Fruit fly (Drosophila melanogaster) whole organism, embryonic: ENCODE results near the gene Dsor1.

Experiments used
- Abd-B ChIP-seq: fragments of 200-800 bp; sonication (Bioruptor generic); optimal IDR thresholded peaks from 2 replicates; lab custom pipeline; 2018; ENCODE audit warnings: missing biosample characterization, mild to moderate bottlenecking, missing genetic modification characterization, moderate library complexity
- BEAF-32 ChIP-seq: fragments of 200-800 bp; sonication (Bioruptor generic); optimal IDR thresholded peaks from 3 replicates; lab custom pipeline; 2017; ENCODE audit warnings: missing biosample characterization, missing genetic modification characterization, mild to moderate bottlenecking, moderate library complexity, missing genetic modification reagents
- Blimp-1 ChIP-seq: fragments of 200-800 bp; sonication (Bioruptor generic); optimal IDR thresholded peaks from 3 replicates; lab custom pipeline; 2018; ENCODE audit warnings: missing biosample characterization, missing genetic modification characterization, mild to moderate bottlenecking, moderate library complexity, missing genetic modification reagents
- BtbVII ChIP-seq: fragments of 200-800 bp; sonication (Bioruptor generic); optimal IDR thresholded peaks from 3 replicates; lab custom pipeline; 2017; ENCODE audit warnings: missing biosample characterization, mild to moderate bottlenecking, missing genetic modification characterization
- CG10267 ChIP-seq: fragments of 200-800 bp; sonication (Bioruptor generic); optimal IDR thresholded peaks from 2 replicates; lab custom pipeline; 2018; ENCODE audit warnings: missing biosample characterization, mild to moderate bottlenecking, missing genetic modification characterization, moderate library complexity
- CG10321 ChIP-seq: fragments of 200-800 bp; sonication (Bioruptor generic); IDR thresholded peaks from 2 replicates; pipeline ENCODE4 v1.3.6; 2022; ENCODE audit warnings: missing biosample characterization, missing genetic modification characterization
- CG10431 ChIP-seq: fragments of 200-800 bp; sonication (Bioruptor generic); optimal IDR thresholded peaks from 3 replicates; lab custom pipeline; 2018; ENCODE audit warnings: missing biosample characterization, mild to moderate bottlenecking, missing genetic modification characterization
- CG11085 ChIP-seq: fragments of 200-800 bp; sonication (Bioruptor generic); IDR thresholded peaks from 2 replicates; pipeline ENCODE4 v1.3.6; 2022; ENCODE audit warnings: missing biosample characterization, missing genetic modification characterization
- CG11560 ChIP-seq: fragments of 200-800 bp; sonication (Bioruptor generic); IDR thresholded peaks from 3 replicates; pipeline ENCODE4 v1.3.6; 2022; ENCODE audit warnings: missing biosample characterization, missing genetic modification characterization
- CG12104 ChIP-seq: fragments of 200-800 bp; sonication (Bioruptor generic); optimal IDR thresholded peaks from 3 replicates; lab custom pipeline; 2016; ENCODE audit warnings: missing biosample characterization, missing genetic modification characterization
- CG12299 ChIP-seq: fragments of 200-800 bp; sonication (Bioruptor generic); optimal IDR thresholded peaks from 2 replicates; lab custom pipeline; 2018; ENCODE audit warnings: missing biosample characterization, mild to moderate bottlenecking, missing genetic modification characterization
- CG13894 ChIP-seq: fragments of 200-800 bp; sonication (Bioruptor generic); optimal IDR thresholded peaks from 3 replicates; lab custom pipeline; 2018; ENCODE audit warnings: missing biosample characterization, mild to moderate bottlenecking, missing genetic modification characterization, moderate library complexity
- CG15696 ChIP-seq: fragments of 200-800 bp; sonication (Bioruptor generic); optimal IDR thresholded peaks from 2 replicates; lab custom pipeline; 2019; ENCODE audit warnings: missing biosample characterization, mild to moderate bottlenecking, missing genetic modification characterization, moderate library complexity
- CG17186 ChIP-seq: fragments of 200-800 bp; sonication (Bioruptor generic); optimal IDR thresholded peaks from 3 replicates; lab custom pipeline; 2017; ENCODE audit warnings: missing biosample characterization, missing genetic modification reagents, missing genetic modification characterization
- CG17359 ChIP-seq: fragments of 200-800 bp; sonication (Bioruptor generic); optimal IDR thresholded peaks from 3 replicates; lab custom pipeline; 2018; ENCODE audit warnings: missing biosample characterization, mild to moderate bottlenecking, missing genetic modification characterization, moderate library complexity
- CG17361 ChIP-seq: fragments of 200-800 bp; sonication (Bioruptor generic); IDR thresholded peaks from 3 replicates; pipeline ENCODE4 v1.3.6; 2022; ENCODE audit warnings: missing biosample characterization, missing genetic modification characterization
- CG18619 ChIP-seq: fragments of 200-800 bp; sonication (Bioruptor generic); optimal IDR thresholded peaks from 3 replicates; lab custom pipeline; 2017; ENCODE audit warnings: missing biosample characterization, mild to moderate bottlenecking, missing genetic modification characterization
- CG31224 ChIP-seq: fragments of 200-800 bp; sonication (Bioruptor generic); IDR thresholded peaks from 2 replicates; pipeline ENCODE4 v1.3.6; 2022; ENCODE audit warnings: missing biosample characterization, missing genetic modification characterization
- CG3995 ChIP-seq: fragments of 200-800 bp; sonication (Bioruptor generic); optimal IDR thresholded peaks from 3 replicates; lab custom pipeline; 2016; ENCODE audit warnings: missing biosample characterization, missing genetic modification characterization
- CG4424 ChIP-seq: fragments of 200-800 bp; sonication (Bioruptor generic); optimal IDR thresholded peaks from 3 replicates; lab custom pipeline; 2016; ENCODE audit warnings: missing biosample characterization, missing genetic modification characterization
- CG4854 ChIP-seq: fragments of 200-800 bp; sonication (Bioruptor generic); optimal IDR thresholded peaks from 2 replicates; lab custom pipeline; 2016; ENCODE audit warnings: missing biosample characterization, missing genetic modification characterization, inconsistent platforms
- CG5245 ChIP-seq: fragments of 200-800 bp; sonication (Bioruptor generic); optimal IDR thresholded peaks from 3 replicates; lab custom pipeline; 2016; ENCODE audit warnings: missing biosample characterization, missing genetic modification characterization
- CG7839 ChIP-seq: fragments of 200-800 bp; sonication (Bioruptor generic); optimal IDR thresholded peaks from 3 replicates; lab custom pipeline; 2018; ENCODE audit warnings: missing biosample characterization, mild to moderate bottlenecking, missing genetic modification characterization, moderate library complexity
- CG7963 ChIP-seq: fragments of 200-800 bp; sonication (Bioruptor generic); IDR thresholded peaks from 3 replicates; pipeline ENCODE4 v1.3.6; 2022; ENCODE audit warnings: missing biosample characterization, missing genetic modification characterization; ENCODE audit not compliant: partially characterized antibody
- CkIIα-i1 ChIP-seq: fragments of 200-800 bp; sonication (Bioruptor generic); IDR thresholded peaks from 2 replicates; pipeline ENCODE4 v1.3.6; 2022; ENCODE audit warnings: missing biosample characterization, missing genetic modification characterization
- D ChIP-seq, 2 experiments: fragments of 200-800 bp in 1 of 2; fragments of >200 bp in 1 of 2; sonication (Bioruptor generic) in 1 of 2; optimal IDR thresholded peaks; 2 replicates in 1 of 2; 3 replicates in 1 of 2; lab custom pipeline; 2017; ENCODE audit warnings: mild to moderate bottlenecking in 1 of 2, missing biosample characterization in 1 of 2, missing genetic modification characterization in 1 of 2, missing genetic modification reagents in 1 of 2
- Elba2 ChIP-seq: fragments of 200-800 bp; sonication (Bioruptor generic); optimal IDR thresholded peaks from 3 replicates; lab custom pipeline; 2016; ENCODE audit warnings: missing biosample characterization, missing genetic modification characterization
- HLH4C ChIP-seq: fragments of 200-800 bp; sonication (Bioruptor generic); IDR thresholded peaks from 3 replicates; pipeline ENCODE4 v1.3.6; 2022; ENCODE audit warnings: missing biosample characterization, missing genetic modification characterization; ENCODE audit not compliant: partially characterized antibody
- Hand ChIP-seq: fragments of 200-800 bp; sonication (Bioruptor generic); optimal IDR thresholded peaks from 2 replicates; lab custom pipeline; 2017; ENCODE audit warnings: mild to moderate bottlenecking, missing biosample characterization, missing genetic modification reagents, missing genetic modification characterization
- Hr51 ChIP-seq, 2 experiments: fragments of 200-800 bp; sonication (Bioruptor generic); optimal IDR thresholded peaks; 2 replicates in 1 of 2; 3 replicates in 1 of 2; lab custom pipeline; 2016 to 2018; ENCODE audit warnings: missing biosample characterization in 2 of 2, missing genetic modification characterization in 2 of 2, mild to moderate bottlenecking in 1 of 2, moderate library complexity in 1 of 2
- Lpt ChIP-seq: fragments of >200 bp; optimal IDR thresholded peaks from 2 replicates; lab custom pipeline; 2018; ENCODE audit warnings: missing biosample characterization, missing genetic modification characterization
- Sin3A ChIP-seq: fragments of >200 bp; optimal IDR thresholded peaks from 2 replicates; lab custom pipeline; 2018
- chm ChIP-seq: fragments of 200-800 bp; sonication (Bioruptor generic); IDR thresholded peaks from 2 replicates; pipeline ENCODE4 v1.3.6; 2022; ENCODE audit warnings: missing biosample characterization, missing genetic modification characterization
- dimm ChIP-seq: fragments of 200-800 bp; sonication (Bioruptor generic); IDR thresholded peaks from 2 replicates; pipeline ENCODE4 v1.3.6; 2022; ENCODE audit warnings: missing biosample characterization, missing genetic modification characterization
- emc ChIP-seq: fragments of 200-800 bp; sonication (Bioruptor generic); optimal IDR thresholded peaks from 2 replicates; lab custom pipeline; 2016; ENCODE audit warnings: missing biosample characterization, missing genetic modification characterization
- en ChIP-seq: fragments of 200-800 bp; sonication (Bioruptor generic); optimal IDR thresholded peaks from 2 replicates; lab custom pipeline; 2016; ENCODE audit warnings: missing biosample characterization, missing genetic modification characterization
- fd3F ChIP-seq: fragments of 200-800 bp; sonication (Bioruptor generic); optimal IDR thresholded peaks from 2 replicates; lab custom pipeline; 2018; ENCODE audit warnings: missing biosample characterization, mild to moderate bottlenecking, missing genetic modification characterization, moderate library complexity
- gem ChIP-seq: fragments of 200-800 bp; sonication (Bioruptor generic); optimal IDR thresholded peaks from 2 replicates; lab custom pipeline; 2019; ENCODE audit warnings: missing biosample characterization, mild to moderate bottlenecking, missing genetic modification characterization, moderate library complexity
- her ChIP-seq: fragments of 200-800 bp; sonication (Bioruptor generic); optimal IDR thresholded peaks from 2 replicates; lab custom pipeline; 2016; ENCODE audit warnings: missing biosample characterization, missing genetic modification characterization
- lab ChIP-seq: fragments of 200-800 bp; sonication (Bioruptor generic); optimal IDR thresholded peaks from 3 replicates; lab custom pipeline; 2017; ENCODE audit warnings: missing biosample characterization, missing genetic modification characterization, mild to moderate bottlenecking, moderate library complexity, missing genetic modification reagents
- lilli ChIP-seq: fragments of 200-800 bp; sonication (Bioruptor generic); optimal IDR thresholded peaks from 3 replicates; lab custom pipeline; 2016; ENCODE audit warnings: missing biosample characterization, missing genetic modification characterization
- lola ChIP-seq, 3 experiments: fragments of >200 bp in 2 of 3; fragments of 200-800 bp in 1 of 3; sonication (Bioruptor generic) in 1 of 3; optimal IDR thresholded peaks; 2 replicates each; lab custom pipeline; 2017 to 2019; ENCODE audit warnings: missing biosample characterization in 3 of 3, missing genetic modification characterization in 3 of 3, mild to moderate bottlenecking in 1 of 3, moderate library complexity in 1 of 3
- pita ChIP-seq: fragments of 200-800 bp; sonication (Bioruptor generic); optimal IDR thresholded peaks from 2 replicates; lab custom pipeline; 2017; ENCODE audit warnings: missing biosample characterization, mild to moderate bottlenecking, missing genetic modification characterization
- schlank ChIP-seq: fragments of 200-800 bp; sonication (Bioruptor generic); optimal IDR thresholded peaks from 2 replicates; lab custom pipeline; 2018; ENCODE audit warnings: missing biosample characterization, mild to moderate bottlenecking, missing genetic modification characterization
- slbo ChIP-seq: fragments of 200-800 bp; sonication (Bioruptor generic); IDR thresholded peaks from 2 replicates; pipeline ENCODE4 v1.3.6; 2022; ENCODE audit warnings: missing biosample characterization, missing genetic modification characterization
- stc ChIP-seq: fragments of 200-800 bp; sonication (Bioruptor generic); IDR thresholded peaks from 2 replicates; pipeline ENCODE4 v1.3.6; 2022; ENCODE audit warnings: missing biosample characterization, missing genetic modification characterization
- tin ChIP-seq: fragments of 200-800 bp; sonication (Bioruptor generic); optimal IDR thresholded peaks from 3 replicates; lab custom pipeline; 2016; ENCODE audit warnings: missing biosample characterization, missing genetic modification characterization
- vvl ChIP-seq: fragments of 200-800 bp; sonication (Bioruptor generic); IDR thresholded peaks from 2 replicates; pipeline ENCODE4 v1.3.6; 2022; ENCODE audit warnings: missing biosample characterization, missing genetic modification characterization
- wek ChIP-seq: fragments of 200-800 bp; sonication (Bioruptor generic); optimal IDR thresholded peaks from 3 replicates; lab custom pipeline; 2018; ENCODE audit warnings: missing biosample characterization, mild to moderate bottlenecking, missing genetic modification characterization, moderate library complexity
- zfh2 ChIP-seq: fragments of 200-800 bp; sonication (Bioruptor generic); optimal IDR thresholded peaks from 2 replicates; lab custom pipeline; 2016; ENCODE audit warnings: missing biosample characterization, missing genetic modification characterization

The Dsor1 gene

DNA sequence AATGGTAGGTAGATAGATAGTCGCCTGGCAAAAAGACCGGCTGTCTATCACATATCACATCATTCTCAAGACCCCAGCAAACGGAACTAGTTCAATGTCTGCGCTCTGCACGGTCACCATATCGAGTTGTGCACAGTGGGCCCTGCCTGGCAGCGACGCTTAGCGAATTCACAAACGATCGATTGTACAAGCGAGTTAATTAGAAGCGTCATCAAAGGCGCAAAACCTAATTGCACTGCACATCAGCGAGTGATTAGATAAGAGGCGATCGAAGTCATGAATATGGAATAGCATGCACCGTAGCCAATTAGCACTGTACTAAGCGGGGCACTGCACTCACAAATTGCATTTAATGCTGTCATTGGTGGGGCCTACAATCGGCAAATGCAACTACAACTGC is 26.7 kb upstream of the Dsor1 start (continued):
- TF ChIP-seq Abd-B (GFP tag; lab: Kevin White, UChicago) (no peak), pita (GFP tag; lab: Kevin White, UChicago) (no peak), Sin3A (no peak), stc (GFP tag; lab: Robert Waterston, UW) (no peak), CG11560 (tag; lab: Robert Waterston, UW) (0 out of 3 replicates have a peak, but pooled peaks have one; percentile 37), CG17359 (tag; lab: Kevin White, UChicago) (peak; percentile 31), CG7963 (GFP tag; lab: Robert Waterston, UW) (no peak), lilli (GFP tag; lab: Kevin White, UChicago) (no peak), CG12299 (tag; lab: Kevin White, UChicago) (no peak), dimm (GFP tag; lab: Robert Waterston, UW) (no peak), CG10267 (tag; lab: Kevin White, UChicago) (no peak), emc (GFP tag; lab: Kevin White, UChicago) (no peak), CG17186 (no peak), en (GFP tag; lab: Kevin White, UChicago) (no peak), HLH4C (GFP tag; lab: Robert Waterston, UW) (no peak), Blimp-1 (GFP tag; lab: Kevin White, UChicago) (peak; percentile 22), CG18619 (no peak), tin (no peak), Hand (GFP tag; lab: Kevin White, UChicago) (no peak), schlank (no peak), her (GFP tag; lab: Kevin White, UChicago) (no peak), fd3F (no peak), lola (GFP tag; optimal IDR thresholded peaks at IDR 0.05; lab: Kevin White, UChicago) (no peak), slbo (GFP tag; lab: Robert Waterston, UW) (no peak), BEAF-32 (GFP tag; lab: Kevin White, UChicago) (no peak), CG31224 (GFP tag; lab: Robert Waterston, UW) (no peak), BtbVII (GFP tag; lab: Kevin White, UChicago) (no peak), Hr51 (GFP tag; optimal IDR thresholded peaks at IDR 0.05; lab: Kevin White, UChicago) (no peak), chm (GFP tag; lab: Robert Waterston, UW) (no peak), CG4854 (GFP tag; lab: Kevin White, UChicago) (no peak), CG10321 (GFP tag; lab: Robert Waterston, UW) (no peak), CG11085 (GFP tag; lab: Robert Waterston, UW) (no peak), CG4424 (peak; percentile 1), zfh2 (GFP tag; lab: Kevin White, UChicago) (no peak), CG10431 (GFP tag; lab: Kevin White, UChicago) (no peak), Elba2 (GFP tag; lab: Kevin White, UChicago) (no peak), lab (GFP tag; lab: Kevin White, UChicago) (no peak), Lpt (no peak), CG12104 (GFP tag; lab: Kevin White, UChicago) (no peak), CG17361 (GFP tag; lab: Robert Waterston, UW) (0 out of 3 replicates have a peak, but pooled peaks have one; percentile 14), CkIIα-i1 (no peak), CG5245 (GFP tag; lab: Kevin White, UChicago) (no peak), CG13894 (tag; lab: Kevin White, UChicago) (no peak), CG3995 (GFP tag; lab: Kevin White, UChicago) (no peak), vvl (GFP tag; lab: Robert Waterston, UW) (0 out of 2 replicates have a peak, but pooled peaks have one; percentile 17), D (optimal IDR thresholded peaks at IDR 0.05; lab: Kevin White, UChicago) (no peak), D (GFP tag; optimal IDR thresholded peaks at IDR 0.05; lab: Kevin White, UChicago) (no peak), CG15696 (tag; lab: Kevin White, UChicago) (no peak), CG7839 (peak; percentile 23), wek (GFP tag; lab: Kevin White, UChicago) (no peak), gem (peak; percentile 34)
